Worm (Caenorhabditis elegans): ENCODE results near the gene K11H12.11.

Gene K11H12.11

DNA sequence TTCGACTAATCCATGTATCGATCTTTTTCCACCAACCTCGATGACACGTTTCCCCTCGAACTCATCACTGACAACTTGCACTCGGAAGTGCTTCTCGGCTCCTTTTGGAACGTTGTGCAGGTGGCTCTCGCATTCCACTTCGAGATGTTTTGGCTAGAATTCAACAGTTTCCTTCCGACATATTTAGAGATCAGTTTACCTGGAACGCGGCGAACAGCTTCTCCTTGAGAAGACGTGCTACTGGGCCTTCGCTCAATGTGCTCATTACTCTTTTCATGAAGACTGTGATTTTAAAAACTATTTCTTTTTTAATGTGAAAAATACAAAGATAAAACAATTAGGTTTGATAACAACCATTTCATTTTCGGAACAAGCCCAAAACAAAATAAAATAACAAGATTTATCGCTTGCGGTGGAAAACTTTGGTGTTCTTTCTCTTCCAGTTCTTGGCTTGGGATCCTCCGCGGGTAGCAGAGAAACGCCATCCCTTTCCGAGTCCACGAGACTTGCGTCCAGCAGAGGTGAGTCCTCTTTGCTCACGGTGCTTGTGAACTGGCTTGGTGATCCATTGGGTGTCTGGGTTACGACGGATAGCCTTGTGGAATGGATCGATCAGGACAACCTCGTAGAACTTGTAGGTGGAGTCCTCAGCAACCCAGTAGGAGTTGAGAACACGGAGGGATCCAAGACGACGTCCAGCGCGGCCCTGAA lies 17.1 kb downstream of the K11H12.11 start, which contains the start of gene K11H12.1 (continued):
- TF ChIP-seq Y95B8A.8 (GFP tag; IDR thresholded peaks at IDR 0.05) (0 out of 2 replicates have a peak, but pooled peaks have one; percentile 10), unc-130 (GFP tag; optimal IDR thresholded peaks at IDR 0.05) (peak; percentile 26), chd-7 (tag; optimal IDR thresholded peaks at IDR 0.05) (no peak), F49E8.2 (tag; optimal IDR thresholded peaks at IDR 0.05; ENCODE audit: insufficient read depth) (peak; percentile 82), F37B4.10 (GFP tag; IDR thresholded peaks at IDR 0.05) (no peak), hsf-1 (GFP tag; IDR thresholded peaks at IDR 0.05) (peak; percentile 78), egl-18 (GFP tag; IDR thresholded peaks at IDR 0.05) (0 out of 2 replicates have a peak, but pooled peaks have one; percentile 3), pha-4 (tag; optimal IDR thresholded peaks at IDR 0.05) (no peak), aptf-3 (GFP tag; IDR thresholded peaks at IDR 0.05) (no peak), ceh-40 (GFP tag; IDR thresholded peaks at IDR 0.05) (0 out of 2 replicates have a peak, but pooled peaks have one; percentile 44), Y53G8AR.9 (GFP tag; conservative IDR thresholded peaks at IDR 0.05) (peak; percentile 66; the same call in 1 of the 2 replicates), nfya-2 (GFP tag; IDR thresholded peaks at IDR 0.05) (peak; percentile 80; the same call in 1 of the 2 replicates), lin-54 (GFP tag; optimal IDR thresholded peaks at IDR 0.05) (peak; percentile 65), repo-1 (tag; optimal IDR thresholded peaks at IDR 0.05) (peak; percentile 58), F33H1.4 (GFP tag; IDR thresholded peaks at IDR 0.05) (peak; percentile 27; the same call in 1 of the 2 replicates), B0336.3 (GFP tag; IDR thresholded peaks at IDR 0.05) (peak; percentile 90), nhr-179 (tag; optimal IDR thresholded peaks at IDR 0.05) (no peak), zim-3 (tag; optimal IDR thresholded peaks at IDR 0.05) (peak; percentile 48), aptf-2 (GFP tag; conservative IDR thresholded peaks at IDR 0.05) (no peak), cebp-1 (GFP tag; IDR thresholded peaks at IDR 0.05) (no peak), cebp-1 (tag; optimal IDR thresholded peaks at IDR 0.05) (peak; percentile 14), T07F8.4 (tag; optimal IDR thresholded peaks at IDR 0.05) (no peak), egl-44 (GFP tag; IDR thresholded peaks at IDR 0.05) (0 out of 2 replicates have a peak, but pooled peaks have one; percentile 22), F57C9.4 (tag; optimal IDR thresholded peaks at IDR 0.05) (no peak), bed-2 (GFP tag; IDR thresholded peaks at IDR 0.05) (no peak), lin-35 (GFP tag; optimal IDR thresholded peaks at IDR 0.05) (peak in 1 of 3 experiments; percentile 23), Y56A3A.18 (GFP tag; IDR thresholded peaks at IDR 0.05) (peak; percentile 61; the same call in 1 of the 2 replicates)

DNA sequence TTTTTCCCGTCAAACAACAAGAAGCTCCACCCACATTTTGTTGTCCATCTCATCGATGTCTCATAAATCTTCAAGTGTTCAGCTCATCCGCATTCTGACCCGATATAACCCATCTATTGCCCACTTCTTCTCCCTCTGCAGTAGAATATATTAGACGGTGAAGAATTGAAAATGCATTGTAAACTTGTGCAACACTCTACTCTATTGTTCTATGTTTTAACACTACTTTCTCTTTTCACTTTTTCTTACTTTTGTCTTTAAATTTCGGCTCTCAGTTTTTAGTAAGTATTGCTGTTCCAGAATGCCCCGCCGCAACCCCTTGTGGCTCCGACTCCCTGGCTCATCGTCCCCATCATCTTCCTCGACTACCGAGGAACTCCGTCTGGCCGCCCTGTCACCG lies 21.0 kb downstream of the K11H12.11 start, which contains the start of gene K11H12.9:
K11H12.9 (plus strand) TSS at position 301 of the 400 bp plus-strand sequence.
- TF ChIP-seq K11D2.4 (GFP tag; IDR thresholded peaks at IDR 0.05) (no peak), zfh-2 (GFP tag; conservative IDR thresholded peaks at IDR 0.05) (peak; percentile 45; the same call in 1 of the 2 replicates), rcor-1 (GFP tag; IDR thresholded peaks at IDR 0.05) (no peak), hmg-1.2 (GFP tag; IDR thresholded peaks at IDR 0.05) (no peak), ama-1 (optimal IDR thresholded peaks at IDR 0.05) (no peak), ama-1 (GFP tag; optimal IDR thresholded peaks at IDR 0.05) (no peak)

DNA sequence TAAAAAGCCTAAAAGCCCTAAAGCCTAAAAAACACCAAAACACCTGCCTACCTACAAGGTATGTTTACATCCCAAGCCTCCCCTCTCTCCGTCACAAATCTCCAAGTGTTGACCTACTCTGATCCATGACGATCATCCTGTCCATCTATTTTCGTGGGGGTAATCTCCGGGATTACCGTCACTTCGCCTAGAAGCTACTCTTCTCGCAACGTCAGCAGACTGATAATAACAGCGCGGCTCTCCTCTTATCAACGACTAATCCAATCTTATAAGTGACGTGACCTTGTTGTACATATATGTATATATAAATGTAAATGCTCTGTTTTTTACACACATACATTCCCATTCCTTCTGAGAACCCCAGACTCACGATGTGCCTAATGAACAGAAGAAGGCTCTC lies 22.0 kb downstream of the K11H12.11 start:
- TF ChIP-seq rpc-1 (optimal IDR thresholded peaks at IDR 0.05) (no peak), rpc-1 (tag; optimal IDR thresholded peaks at IDR 0.05) (no peak)

DNA sequence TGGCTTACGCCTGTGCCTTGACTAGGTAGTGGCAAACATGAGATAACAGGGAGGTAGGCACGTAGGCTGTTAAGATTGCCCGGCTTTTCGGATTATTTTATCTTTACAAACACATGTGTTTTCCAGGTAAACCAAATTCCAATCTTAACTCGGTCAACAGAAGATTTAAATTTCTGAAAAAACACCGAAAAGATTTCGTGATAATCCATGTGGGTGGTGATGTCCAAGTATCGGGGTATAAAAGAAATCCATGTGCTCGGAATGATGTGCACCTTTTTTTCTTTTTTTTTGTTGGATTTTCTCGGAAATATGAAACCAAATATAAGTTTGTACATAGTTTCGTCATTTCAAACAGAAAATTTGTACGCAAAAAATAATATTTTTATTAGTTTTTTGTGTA lies 26.9 kb downstream of the K11H12.11 start:
- TF ChIP-seq hlh-26 (GFP tag; conservative IDR thresholded peaks at IDR 0.05) = no peak
- no peak for TF ChIP-seq egl-18 (GFP tag; IDR thresholded peaks at IDR 0.05)
- TF ChIP-seq snpc-1.3 (tag; optimal IDR thresholded peaks at IDR 0.05; ENCODE audit: insufficient read depth) = no peak
- TF ChIP-seq lir-1 (GFP tag; conservative IDR thresholded peaks at IDR 0.05) = no peak
- TF ChIP-seq nfya-2 (GFP tag; IDR thresholded peaks at IDR 0.05) = no peak
- TF ChIP-seq ceh-27 (GFP tag; optimal IDR thresholded peaks at IDR 0.05) = no peak
- no peak for TF ChIP-seq Y95B8A.8 (GFP tag; IDR thresholded peaks at IDR 0.05)
- no peak for TF ChIP-seq F57C9.4 (tag; optimal IDR thresholded peaks at IDR 0.05)
- no peak for TF ChIP-seq sdz-38 (tag; optimal IDR thresholded peaks at IDR 0.05)
- TF ChIP-seq C17E4.6 (GFP tag; IDR thresholded peaks at IDR 0.05) = no peak
- TF ChIP-seq hmg-1.2 (GFP tag; IDR thresholded peaks at IDR 0.05) = no peak
- TF ChIP-seq attf-3 (GFP tag; conservative IDR thresholded peaks at IDR 0.05) = no peak
- no peak for TF ChIP-seq die-1 (tag; optimal IDR thresholded peaks at IDR 0.05)
- no peak for TF ChIP-seq lag-1 (GFP tag; IDR thresholded peaks at IDR 0.05)
- no peak for TF ChIP-seq ceh-58 (GFP tag; IDR thresholded peaks at IDR 0.05)

Data from whole organism, young adult.